Fruit fly (Drosophila melanogaster) whole organism, embryonic: Measurements from ENCODE around the gene CG5805.

Experiments
- Atf6 ChIP-seq: fragments of 200-800 bp; sonication (Bioruptor generic); IDR thresholded peaks from 2 replicates; pipeline ENCODE4 v1.3.6; 2022; ENCODE audit warnings: missing biosample characterization, missing genetic modification characterization
- Bdp1 ChIP-seq: fragments of 200-800 bp; sonication (Bioruptor generic); optimal IDR thresholded peaks from 3 replicates; lab custom pipeline; 2016; ENCODE audit warnings: missing biosample characterization, missing genetic modification characterization
- BtbVII ChIP-seq: fragments of 200-800 bp; sonication (Bioruptor generic); optimal IDR thresholded peaks from 3 replicates; lab custom pipeline; 2017; ENCODE audit warnings: missing biosample characterization, mild to moderate bottlenecking, missing genetic modification characterization
- C15 ChIP-seq: fragments of 200-800 bp; sonication (Bioruptor generic); IDR thresholded peaks from 3 replicates; pipeline ENCODE4 v1.3.6; 2022; ENCODE audit warnings: missing biosample characterization, missing genetic modification characterization
- CG1024 ChIP-seq: fragments of 200-800 bp; sonication (Bioruptor generic); IDR thresholded peaks from 2 replicates; pipeline ENCODE4 v1.3.6; 2022; ENCODE audit warnings: missing biosample characterization, missing genetic modification characterization
- CG11093 ChIP-seq: fragments of 200-800 bp; sonication (Bioruptor generic); IDR thresholded peaks from 3 replicates; pipeline ENCODE4 v1.3.6; 2022; ENCODE audit warnings: missing biosample characterization, missing genetic modification characterization
- CG11504 ChIP-seq: fragments of 200-800 bp; sonication (Bioruptor generic); optimal IDR thresholded peaks from 3 replicates; lab custom pipeline; 2019; ENCODE audit warnings: missing biosample characterization, mild to moderate bottlenecking, missing genetic modification characterization, moderate library complexity
- CG11695 ChIP-seq: fragments of 200-800 bp; sonication (Bioruptor generic); IDR thresholded peaks from 3 replicates; pipeline ENCODE4 v1.3.6; 2022; ENCODE audit warnings: missing biosample characterization, missing genetic modification characterization
- CG12299 ChIP-seq: fragments of 200-800 bp; sonication (Bioruptor generic); optimal IDR thresholded peaks from 2 replicates; lab custom pipeline; 2018; ENCODE audit warnings: missing biosample characterization, mild to moderate bottlenecking, missing genetic modification characterization
- CG1233 ChIP-seq: fragments of 200-800 bp; sonication (Bioruptor generic); optimal IDR thresholded peaks from 4 replicates; lab custom pipeline; 2018; ENCODE audit warnings: missing biosample characterization, mild to moderate bottlenecking, missing genetic modification characterization
- CG15073 ChIP-seq: fragments of 200-800 bp; sonication (Bioruptor generic); optimal IDR thresholded peaks from 2 replicates; lab custom pipeline; 2016; ENCODE audit warnings: missing biosample characterization, missing genetic modification characterization
- CG1647 ChIP-seq: fragments of 200-800 bp; sonication (Bioruptor generic); optimal IDR thresholded peaks from 3 replicates; lab custom pipeline; 2016; ENCODE audit warnings: missing biosample characterization, missing genetic modification characterization
- CG16815 ChIP-seq: fragments of 200-800 bp; sonication (Bioruptor generic); optimal IDR thresholded peaks from 3 replicates; lab custom pipeline; 2017; ENCODE audit warnings: missing biosample characterization, mild to moderate bottlenecking, missing genetic modification characterization
- CG17802 ChIP-seq: fragments of 200-800 bp; sonication (Bioruptor generic); optimal IDR thresholded peaks from 2 replicates; lab custom pipeline; 2018; ENCODE audit warnings: missing biosample characterization, mild to moderate bottlenecking, missing genetic modification characterization, moderate library complexity
- CG18599 ChIP-seq: fragments of 200-800 bp; sonication (Bioruptor generic); optimal IDR thresholded peaks from 3 replicates; lab custom pipeline; 2017; ENCODE audit warnings: missing biosample characterization, missing genetic modification characterization, mild to moderate bottlenecking, moderate library complexity, missing genetic modification reagents
- CG6791 ChIP-seq: fragments of 200-800 bp; sonication (Bioruptor generic); IDR thresholded peaks from 3 replicates; pipeline ENCODE4 v1.3.6; 2022; ENCODE audit warnings: missing biosample characterization, missing genetic modification characterization; ENCODE audit not compliant: partially characterized antibody
- CG7987 ChIP-seq: fragments of 200-800 bp; sonication (Bioruptor generic); optimal IDR thresholded peaks from 2 replicates; lab custom pipeline; 2018; ENCODE audit warnings: missing biosample characterization, mild to moderate bottlenecking, missing genetic modification characterization, moderate library complexity
- CG8388 ChIP-seq: fragments of 200-800 bp; sonication (Bioruptor generic); optimal IDR thresholded peaks from 2 replicates; lab custom pipeline; 2019; ENCODE audit warnings: missing biosample characterization, mild to moderate bottlenecking, missing genetic modification characterization, moderate library complexity
- CG8765 ChIP-seq: fragments of 200-800 bp; sonication (Bioruptor generic); IDR thresholded peaks from 2 replicates; pipeline ENCODE4 v1.3.6; 2022; ENCODE audit warnings: missing biosample characterization, missing genetic modification characterization
- CG9932 ChIP-seq: fragments of 200-800 bp; sonication (Bioruptor generic); IDR thresholded peaks from 2 replicates; pipeline ENCODE4 v1.3.6; 2022; ENCODE audit warnings: missing biosample characterization, missing genetic modification characterization
- Doc2 ChIP-seq: fragments of 200-800 bp; sonication (Bioruptor generic); IDR thresholded peaks from 2 replicates; pipeline ENCODE4 v1.3.6; 2022; ENCODE audit warnings: missing biosample characterization, missing genetic modification characterization
- Dref ChIP-seq: fragments of 200-800 bp; sonication (Bioruptor generic); IDR thresholded peaks from 2 replicates; pipeline ENCODE4 v1.3.6; 2022; ENCODE audit warnings: missing biosample characterization, missing genetic modification characterization
- Gug ChIP-seq: fragments of 200-800 bp; sonication (Bioruptor generic); IDR thresholded peaks from 4 replicates; pipeline ENCODE4 v1.3.6; 2022; ENCODE audit warnings: missing biosample characterization, missing genetic modification characterization
- Hr78 ChIP-seq, 2 experiments: fragments of 200-800 bp in 1 of 2; fragments of >200 bp in 1 of 2; sonication (Bioruptor generic) in 1 of 2; optimal IDR thresholded peaks; 2 replicates each; lab custom pipeline; 2017 to 2019; ENCODE audit warnings: missing biosample characterization in 2 of 2, missing genetic modification characterization in 2 of 2, mild to moderate bottlenecking in 1 of 2, moderate library complexity in 1 of 2
- Lpt ChIP-seq: fragments of >200 bp; optimal IDR thresholded peaks from 2 replicates; lab custom pipeline; 2018; ENCODE audit warnings: missing biosample characterization, missing genetic modification characterization
- MBD-R2 ChIP-seq: fragments of 200-800 bp; sonication (Bioruptor generic); IDR thresholded peaks from 2 replicates; pipeline ENCODE4 v1.3.6; 2022; ENCODE audit warnings: missing biosample characterization, missing genetic modification characterization
- Rx ChIP-seq: fragments of 200-800 bp; sonication (Bioruptor generic); IDR thresholded peaks from 2 replicates; pipeline ENCODE4 v1.3.6; 2022; ENCODE audit warnings: missing biosample characterization, missing genetic modification characterization
- Ssrp ChIP-seq: fragments of 200-800 bp; sonication (Bioruptor generic); optimal IDR thresholded peaks from 2 replicates; lab custom pipeline; 2018; ENCODE audit warnings: missing biosample characterization, mild to moderate bottlenecking, missing genetic modification characterization, moderate library complexity
- ac ChIP-seq: fragments of 200-800 bp; sonication (Bioruptor generic); optimal IDR thresholded peaks from 3 replicates; lab custom pipeline; 2017; ENCODE audit warnings: missing biosample characterization, mild to moderate bottlenecking, missing genetic modification characterization
- ato ChIP-seq: fragments of 200-800 bp; sonication (Bioruptor generic); IDR thresholded peaks from 2 replicates; pipeline ENCODE4 v1.3.6; 2022; ENCODE audit warnings: missing biosample characterization, missing genetic modification characterization; ENCODE audit not compliant: partially characterized antibody
- bbx ChIP-seq: fragments of 200-800 bp; sonication (Bioruptor generic); IDR thresholded peaks from 2 replicates; pipeline ENCODE4 v1.3.6; 2022; ENCODE audit warnings: missing biosample characterization, missing genetic modification characterization; ENCODE audit not compliant: partially characterized antibody
- bcd ChIP-seq: fragments of 200-800 bp; sonication (Bioruptor generic); optimal IDR thresholded peaks from 2 replicates; lab custom pipeline; 2017; ENCODE audit warnings: missing biosample characterization, mild to moderate bottlenecking, missing genetic modification characterization
- crol ChIP-seq: fragments of 200-800 bp; sonication (Bioruptor generic); IDR thresholded peaks from 2 replicates; pipeline ENCODE4 v1.3.6; 2022; ENCODE audit warnings: missing biosample characterization, missing genetic modification characterization
- eve ChIP-seq, 2 experiments: fragments of >200 bp; optimal IDR thresholded peaks; 2 replicates each; lab custom pipeline; 2017; ENCODE audit warnings: missing biosample characterization in 2 of 2, missing genetic modification characterization in 2 of 2
- gfzf ChIP-seq: fragments of 200-800 bp; sonication (Bioruptor generic); optimal IDR thresholded peaks from 2 replicates; lab custom pipeline; 2016; ENCODE audit warnings: missing biosample characterization, mild to moderate bottlenecking, missing genetic modification characterization, moderate library complexity
- gt ChIP-seq: fragments of 200-800 bp; sonication (Bioruptor generic); IDR thresholded peaks from 2 replicates; pipeline ENCODE4 v1.3.6; 2022; ENCODE audit warnings: missing biosample characterization, missing genetic modification characterization
- hkb ChIP-seq, 2 experiments: fragments of 200-800 bp in 1 of 2; fragments of >200 bp in 1 of 2; sonication (Bioruptor generic) in 1 of 2; IDR thresholded peaks in 1 of 2; optimal IDR thresholded peaks in 1 of 2; 2 replicates each; pipeline versions ENCODE4 v1.3.6 to Lab custom; 2017 to 2022; ENCODE audit warnings: missing biosample characterization in 1 of 2, missing genetic modification characterization in 1 of 2
- insv ChIP-seq, 2 experiments: fragments of 200-800 bp; sonication (Bioruptor generic); optimal IDR thresholded peaks; 3 replicates each; lab custom pipeline; 2016 to 2018; ENCODE audit warnings: missing biosample characterization in 2 of 2, missing genetic modification characterization in 2 of 2
- jumu ChIP-seq: fragments of 200-800 bp; sonication (Bioruptor generic); optimal IDR thresholded peaks from 3 replicates; lab custom pipeline; 2016; ENCODE audit warnings: missing biosample characterization, missing genetic modification characterization
- lab ChIP-seq: fragments of 200-800 bp; sonication (Bioruptor generic); optimal IDR thresholded peaks from 3 replicates; lab custom pipeline; 2017; ENCODE audit warnings: missing biosample characterization, missing genetic modification characterization, mild to moderate bottlenecking, moderate library complexity, missing genetic modification reagents
- salm ChIP-seq: fragments of 200-800 bp; sonication (Bioruptor generic); optimal IDR thresholded peaks from 2 replicates; lab custom pipeline; 2018; ENCODE audit warnings: missing biosample characterization, mild to moderate bottlenecking, missing genetic modification characterization
- schlank ChIP-seq: fragments of 200-800 bp; sonication (Bioruptor generic); optimal IDR thresholded peaks from 2 replicates; lab custom pipeline; 2018; ENCODE audit warnings: missing biosample characterization, mild to moderate bottlenecking, missing genetic modification characterization
- sens ChIP-seq: fragments of 200-800 bp; sonication (Bioruptor generic); peaks from one replicate; lab custom pipeline; 2016; ENCODE audit warnings: missing biosample characterization, missing genetic modification characterization
- slp2 ChIP-seq: fragments of 200-800 bp; sonication (Bioruptor generic); optimal IDR thresholded peaks from 2 replicates; lab custom pipeline; 2016; ENCODE audit warnings: missing biosample characterization, missing genetic modification characterization
- sqz ChIP-seq: fragments of 200-800 bp; sonication (Bioruptor generic); optimal IDR thresholded peaks from 3 replicates; lab custom pipeline; 2018; ENCODE audit warnings: missing biosample characterization, mild to moderate bottlenecking, missing genetic modification characterization
- ssp ChIP-seq: fragments of 200-800 bp; sonication (Bioruptor generic); IDR thresholded peaks from 2 replicates; pipeline ENCODE4 v1.3.6; 2022; ENCODE audit warnings: missing biosample characterization, missing genetic modification characterization
- twi ChIP-seq: fragments of 200-800 bp; optimal IDR thresholded peaks from 2 replicates; lab custom pipeline; 2019; ENCODE audit warnings: missing biosample characterization, mild to moderate bottlenecking, missing genetic modification characterization, moderate library complexity
- z ChIP-seq: fragments of 200-800 bp; sonication (Bioruptor generic); IDR thresholded peaks from 3 replicates; pipeline ENCODE4 v1.3.6; 2022; ENCODE audit warnings: missing biosample characterization, missing genetic modification characterization

CG5805 gene

DNA sequence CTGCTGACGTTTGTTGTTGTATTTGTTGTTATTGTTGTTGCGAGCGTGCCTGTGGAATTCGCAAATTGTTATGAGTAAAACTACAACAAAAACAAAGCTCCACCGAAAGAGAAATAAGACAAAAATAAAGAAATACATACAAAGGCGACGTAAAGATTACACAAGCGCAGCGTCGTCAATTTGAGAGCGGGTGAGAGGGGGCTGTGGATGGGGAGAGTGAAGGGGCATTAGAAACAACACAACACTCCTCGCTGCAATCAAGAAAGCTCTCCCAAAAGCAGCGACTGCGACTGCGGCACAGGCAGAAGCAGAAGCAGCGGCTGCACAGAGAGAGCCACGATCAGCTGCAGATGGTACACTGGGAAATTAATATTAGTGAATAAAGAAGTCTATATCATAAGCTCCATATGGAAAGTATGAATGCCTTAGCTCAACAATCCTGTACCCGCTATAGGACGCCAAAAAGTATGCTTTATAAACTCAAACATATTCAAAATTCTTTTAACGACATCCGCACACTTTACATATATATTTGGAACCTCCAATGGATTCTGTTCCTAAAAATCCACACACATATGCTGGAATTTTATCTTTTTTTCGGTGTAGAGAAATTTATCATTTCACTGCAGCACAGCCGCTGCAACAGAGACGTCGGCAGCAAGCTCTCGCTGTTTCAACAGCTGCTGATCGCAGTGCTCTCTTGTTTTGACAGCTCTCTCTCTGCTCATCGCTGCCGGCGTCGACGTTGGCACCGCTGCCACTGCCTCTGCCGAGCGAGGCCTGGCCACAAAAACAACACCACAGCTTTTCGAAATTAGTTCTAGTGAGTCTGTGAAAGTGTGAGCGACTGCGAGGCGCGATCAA is 18.5 kb downstream of the CG5805 start, which contains the start of gene CG13631 (continued):
- peak; percentile 90; the same call in 2 of the 3 replicates for TF ChIP-seq CG11093
- TF ChIP-seq Dref (GFP tag; lab: Robert Waterston, UW) = no peak
- TF ChIP-seq bbx (GFP tag; lab: Robert Waterston, UW) = no peak
- peak; percentile 86 for TF ChIP-seq Bdp1 (GFP tag; lab: Kevin White, UChicago)
- TF ChIP-seq CG12299 (tag; lab: Kevin White, UChicago) = peak; percentile 78
- TF ChIP-seq CG9932 (GFP tag; lab: Robert Waterston, UW) = 0 out of 2 replicates have a peak, but pooled peaks have one; percentile 12
- TF ChIP-seq insv (GFP tag; optimal IDR thresholded peaks at IDR 0.05; lab: Kevin White, UChicago) = peak in 1 of 2 experiments; percentile 27
- peak; percentile 88 for TF ChIP-seq Rx (GFP tag; lab: Robert Waterston, UW)
- TF ChIP-seq Atf6 (GFP tag; lab: Robert Waterston, UW) = peak; percentile 59; the same call in 1 of the 2 replicates
- TF ChIP-seq crol (GFP tag; lab: Robert Waterston, UW) = peak; percentile 97
- peak; percentile 92 for TF ChIP-seq gt (GFP tag; lab: Robert Waterston, UW)
- peak; percentile 88; the same call in 3 of the 4 replicates for TF ChIP-seq Gug (GFP tag; lab: Robert Waterston, UW)
- TF ChIP-seq ssp (GFP tag; lab: Robert Waterston, UW) = peak; percentile 89
- TF ChIP-seq CG18599 (GFP tag; lab: Kevin White, UChicago) = peak; percentile 79
- TF ChIP-seq schlank (tag; lab: Kevin White, UChicago) = peak; percentile 2
- peak; percentile 50; the same call in 1 of the 3 replicates for TF ChIP-seq C15 (GFP tag; lab: Robert Waterston, UW)
- TF ChIP-seq jumu (GFP tag; lab: Kevin White, UChicago) = peak; percentile 95
- TF ChIP-seq salm (tag; lab: Kevin White, UChicago) = peak; percentile 90
- TF ChIP-seq ato (GFP tag; lab: Robert Waterston, UW) = no peak
- TF ChIP-seq Doc2 (GFP tag; lab: Robert Waterston, UW) = peak; percentile 69
- TF ChIP-seq Hr78 (GFP tag; optimal IDR thresholded peaks at IDR 0.05; lab: Kevin White, UChicago) = peak in 1 of 2 experiments; percentile 85
- no peak for TF ChIP-seq CG6791 (GFP tag; lab: Robert Waterston, UW)
- TF ChIP-seq z (GFP tag; lab: Robert Waterston, UW) = no peak; the same call in 2 of the 3 replicates
- TF ChIP-seq CG17802 (tag; lab: Kevin White, UChicago) = peak; percentile 87
- peak; percentile 92 for TF ChIP-seq sqz (GFP tag; lab: Kevin White, UChicago)
- peak; percentile 83 for TF ChIP-seq BtbVII (GFP tag; lab: Kevin White, UChicago)
- peak; percentile 93 for TF ChIP-seq twi
- peak; percentile 68 for TF ChIP-seq CG7987
- TF ChIP-seq CG16815 = peak; percentile 81
- peak; percentile 96 for TF ChIP-seq CG11504 (tag; lab: Kevin White, UChicago)
- peak; percentile 96 for TF ChIP-seq CG8388
- TF ChIP-seq ac = peak; percentile 43
- no peak for TF ChIP-seq Lpt (GFP tag; lab: Kevin White, UChicago)
- TF ChIP-seq hkb (optimal IDR thresholded peaks at IDR 0.05; lab: Kevin White, UChicago) = no peak
- TF ChIP-seq hkb (GFP tag; IDR thresholded peaks at IDR 0.05; lab: Robert Waterston, UW) = peak; percentile 93
- peak; percentile 100 for TF ChIP-seq sens (GFP tag; lab: Kevin White, UChicago)
- peak; percentile 3 for TF ChIP-seq gfzf (GFP tag; lab: Kevin White, UChicago)
- peak; percentile 86 for TF ChIP-seq lab
- peak; percentile 98 for TF ChIP-seq Ssrp (tag; lab: Kevin White, UChicago)
- peak; percentile 97 for TF ChIP-seq slp2 (GFP tag; lab: Kevin White, UChicago)
- TF ChIP-seq CG11695 (GFP tag; lab: Robert Waterston, UW) = peak; percentile 89
- peak; percentile 96 for TF ChIP-seq bcd (GFP tag; lab: Kevin White, UChicago)
- TF ChIP-seq eve (GFP tag; optimal IDR thresholded peaks at IDR 0.05; lab: Kevin White, UChicago) = peak in 1 of 2 experiments; percentile 99
- TF ChIP-seq CG1233 (GFP tag; lab: Kevin White, UChicago) = peak; percentile 90
- TF ChIP-seq MBD-R2 (GFP tag; lab: Robert Waterston, UW) = peak; percentile 29; the same call in 1 of the 2 replicates
- peak; percentile 82 for TF ChIP-seq CG15073 (GFP tag; lab: Kevin White, UChicago)
- TF ChIP-seq CG1024 (GFP tag; lab: Robert Waterston, UW) = peak; percentile 79
- TF ChIP-seq CG8765 (GFP tag; lab: Robert Waterston, UW) = peak; percentile 19; the same call in 1 of the 2 replicates
- peak; percentile 89 for TF ChIP-seq CG1647 (GFP tag; lab: Kevin White, UChicago)
